Fruit fly (Drosophila melanogaster) whole organism, embryonic: ENCODE data around the gene saturn.

Source experiments
- CG11695 ChIP-seq: fragments of 200-800 bp; sonication (Bioruptor generic); IDR thresholded peaks from 3 replicates; pipeline ENCODE4 v1.3.6; 2022; ENCODE audit warnings: missing biosample characterization, missing genetic modification characterization
- CG15696 ChIP-seq: fragments of 200-800 bp; sonication (Bioruptor generic); optimal IDR thresholded peaks from 2 replicates; lab custom pipeline; 2019; ENCODE audit warnings: missing biosample characterization, mild to moderate bottlenecking, missing genetic modification characterization, moderate library complexity
- CG3838 ChIP-seq: fragments of 200-800 bp; sonication (Bioruptor generic); optimal IDR thresholded peaks from 3 replicates; lab custom pipeline; 2016; ENCODE audit warnings: missing biosample characterization, missing genetic modification characterization
- Dbx ChIP-seq: fragments of 200-800 bp; sonication (Bioruptor generic); IDR thresholded peaks from 3 replicates; pipeline ENCODE4 v1.3.6; 2022; ENCODE audit warnings: missing biosample characterization, missing genetic modification characterization
- Doc2 ChIP-seq: fragments of 200-800 bp; sonication (Bioruptor generic); IDR thresholded peaks from 2 replicates; pipeline ENCODE4 v1.3.6; 2022; ENCODE audit warnings: missing biosample characterization, missing genetic modification characterization
- Hey ChIP-seq: fragments of 200-800 bp; sonication (Bioruptor generic); optimal IDR thresholded peaks from 3 replicates; lab custom pipeline; 2018; ENCODE audit warnings: missing biosample characterization, mild to moderate bottlenecking, missing genetic modification characterization
- Spps ChIP-seq: fragments of 200-800 bp; sonication (Bioruptor generic); optimal IDR thresholded peaks from 2 replicates; lab custom pipeline; 2018; ENCODE audit warnings: missing biosample characterization, mild to moderate bottlenecking, missing genetic modification characterization
- Ssrp ChIP-seq: fragments of 200-800 bp; sonication (Bioruptor generic); optimal IDR thresholded peaks from 2 replicates; lab custom pipeline; 2018; ENCODE audit warnings: missing biosample characterization, mild to moderate bottlenecking, missing genetic modification characterization, moderate library complexity
- ci ChIP-seq: fragments of 200-800 bp; sonication (Bioruptor generic); IDR thresholded peaks from 3 replicates; pipeline ENCODE4 v1.3.6; 2022; ENCODE audit warnings: missing biosample characterization, missing genetic modification characterization
- sr ChIP-seq: fragments of 200-800 bp; sonication (Bioruptor generic); IDR thresholded peaks from 3 replicates; pipeline ENCODE4 v1.3.6; 2022; ENCODE audit warnings: missing biosample characterization, missing genetic modification characterization

- TF ChIP-seq ci (GFP tag; lab: Robert Waterston, UW) (no peak), CG11695 (GFP tag; lab: Robert Waterston, UW) (no peak), Ssrp (tag; lab: Kevin White, UChicago) (no peak), Dbx (GFP tag; lab: Robert Waterston, UW) (no peak), sr (GFP tag; lab: Robert Waterston, UW) (no peak), CG15696 (no peak), Doc2 (GFP tag; lab: Robert Waterston, UW) (no peak), Spps (tag; lab: Kevin White, UChicago) (no peak), Hey (tag; lab: Kevin White, UChicago) (no peak), CG3838 (GFP tag; lab: Kevin White, UChicago) (no peak)
Observed at dm6 chr3L:14241065-14241464, 37.9 kb downstream of the saturn start.
